Worm (Caenorhabditis elegans): Measurements from ENCODE around the gene F38A5.6.

DNA sequence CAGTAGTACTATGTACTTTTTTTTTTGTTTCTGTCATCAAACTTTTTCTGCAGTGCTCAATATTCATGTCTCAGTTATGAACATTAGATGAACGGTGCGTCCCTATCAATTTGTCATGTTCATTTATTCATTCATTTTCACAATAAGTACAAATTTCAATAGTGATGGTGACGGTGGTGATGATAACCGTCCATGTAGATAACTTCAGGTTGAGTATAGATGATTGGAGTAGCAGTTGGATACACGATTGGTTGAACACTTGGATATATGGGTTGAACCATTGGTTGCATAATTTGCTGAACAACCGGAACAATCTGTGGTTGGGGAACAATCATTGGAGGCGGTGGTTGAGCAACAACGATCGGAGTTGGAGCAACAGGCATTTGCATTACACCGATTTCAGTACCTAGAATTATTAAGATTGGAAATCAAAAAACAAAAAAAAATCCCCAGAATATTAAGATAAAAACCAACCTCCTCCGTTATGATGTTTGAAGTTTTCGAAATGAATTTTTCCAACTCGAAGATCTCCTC, 9.1 kb downstream of the F38A5.6 start:
- TF ChIP-seq flt-1 (GFP tag; IDR thresholded peaks at IDR 0.05): no peak
- no peak for TF ChIP-seq tbx-37 (GFP tag; conservative IDR thresholded peaks at IDR 0.05)
- no peak for TF ChIP-seq ceh-13 (GFP tag; optimal IDR thresholded peaks at IDR 0.05)
- no peak for TF ChIP-seq ama-1 (optimal IDR thresholded peaks at IDR 0.05)
- no peak for TF ChIP-seq pes-1 (GFP tag; IDR thresholded peaks at IDR 0.05)
- TF ChIP-seq scrt-1 (GFP tag; IDR thresholded peaks at IDR 0.05): no peak
- TF ChIP-seq tbx-11 (GFP tag; IDR thresholded peaks at IDR 0.05): no peak
- TF ChIP-seq sea-1 (GFP tag; conservative IDR thresholded peaks at IDR 0.05): no peak

All from whole organism, early embryonic.